Fruit fly (Drosophila melanogaster) whole organism, embryonic: Measurements from ENCODE around the gene CG11997.

Experiments used
- Abd-B ChIP-seq: fragments of 200-800 bp; sonication (Bioruptor generic); optimal IDR thresholded peaks from 2 replicates; lab custom pipeline; 2018; ENCODE audit warnings: missing biosample characterization, mild to moderate bottlenecking, missing genetic modification characterization, moderate library complexity
- Antp ChIP-seq: fragments of 200-800 bp; sonication (Bioruptor generic); optimal IDR thresholded peaks from 3 replicates; lab custom pipeline; 2016; ENCODE audit warnings: missing biosample characterization, missing genetic modification characterization
- Atf6 ChIP-seq: fragments of 200-800 bp; sonication (Bioruptor generic); IDR thresholded peaks from 2 replicates; pipeline ENCODE4 v1.3.6; 2022; ENCODE audit warnings: missing biosample characterization, missing genetic modification characterization
- Blimp-1 ChIP-seq: fragments of 200-800 bp; sonication (Bioruptor generic); optimal IDR thresholded peaks from 3 replicates; lab custom pipeline; 2018; ENCODE audit warnings: missing biosample characterization, missing genetic modification characterization, mild to moderate bottlenecking, moderate library complexity, missing genetic modification reagents
- CG10321 ChIP-seq: fragments of 200-800 bp; sonication (Bioruptor generic); IDR thresholded peaks from 2 replicates; pipeline ENCODE4 v1.3.6; 2022; ENCODE audit warnings: missing biosample characterization, missing genetic modification characterization
- CG10654 ChIP-seq: fragments of 200-800 bp; sonication (Bioruptor generic); optimal IDR thresholded peaks from 2 replicates; lab custom pipeline; 2016; ENCODE audit warnings: missing biosample characterization, missing genetic modification characterization
- CG11504 ChIP-seq: fragments of 200-800 bp; sonication (Bioruptor generic); optimal IDR thresholded peaks from 3 replicates; lab custom pipeline; 2019; ENCODE audit warnings: missing biosample characterization, mild to moderate bottlenecking, missing genetic modification characterization, moderate library complexity
- CG16815 ChIP-seq: fragments of 200-800 bp; sonication (Bioruptor generic); optimal IDR thresholded peaks from 3 replicates; lab custom pipeline; 2017; ENCODE audit warnings: missing biosample characterization, mild to moderate bottlenecking, missing genetic modification characterization
- CG18262 ChIP-seq: fragments of 200-800 bp; optimal IDR thresholded peaks from 3 replicates; lab custom pipeline; 2019; ENCODE audit warnings: missing biosample characterization, mild to moderate bottlenecking, missing genetic modification characterization, moderate library complexity
- CG2199 ChIP-seq: fragments of 200-800 bp; sonication (Bioruptor generic); IDR thresholded peaks from 3 replicates; pipeline ENCODE4 v1.3.6; 2022; ENCODE audit warnings: missing biosample characterization, missing genetic modification characterization
- CG2202 ChIP-seq: fragments of 200-800 bp; sonication (Bioruptor generic); optimal IDR thresholded peaks from 2 replicates; lab custom pipeline; 2018; ENCODE audit warnings: missing biosample characterization, mild to moderate bottlenecking, missing genetic modification characterization
- CG2875 ChIP-seq: fragments of 200-800 bp; sonication (Bioruptor generic); optimal IDR thresholded peaks from 2 replicates; lab custom pipeline; 2017; ENCODE audit warnings: missing biosample characterization, mild to moderate bottlenecking, missing genetic modification characterization, missing genetic modification reagents
- CG32772 ChIP-seq: fragments of 200-800 bp; sonication (Bioruptor generic); IDR thresholded peaks from 2 replicates; pipeline ENCODE4 v1.3.6; 2022; ENCODE audit warnings: missing biosample characterization, missing genetic modification characterization
- CG3281 ChIP-seq: fragments of 200-800 bp; sonication (Bioruptor generic); optimal IDR thresholded peaks from 3 replicates; lab custom pipeline; 2017; ENCODE audit warnings: missing biosample characterization, mild to moderate bottlenecking, missing genetic modification characterization
- CG4404 ChIP-seq: fragments of 200-800 bp; sonication (Bioruptor generic); IDR thresholded peaks from 2 replicates; pipeline ENCODE4 v1.3.6; 2022; ENCODE audit warnings: missing biosample characterization, missing genetic modification characterization
- CG4820 ChIP-seq: fragments of 200-800 bp; sonication (Bioruptor generic); optimal IDR thresholded peaks from 3 replicates; lab custom pipeline; 2016; ENCODE audit warnings: missing biosample characterization, missing genetic modification characterization
- CG6813 ChIP-seq: fragments of 200-800 bp; sonication (Bioruptor generic); optimal IDR thresholded peaks from 2 replicates; lab custom pipeline; 2017; ENCODE audit warnings: missing biosample characterization, missing genetic modification characterization, mild to moderate bottlenecking, moderate library complexity, missing genetic modification reagents
- CG8290 ChIP-seq, 3 experiments: fragments of 200-800 bp; sonication (Bioruptor generic); optimal IDR thresholded peaks; 2 replicates each; lab custom pipeline; 2016 to 2019; ENCODE audit warnings: missing biosample characterization in 3 of 3, missing genetic modification characterization in 3 of 3, mild to moderate bottlenecking in 2 of 3, moderate library complexity in 1 of 3
- ERR ChIP-seq: fragments of 200-800 bp; sonication (Bioruptor generic); optimal IDR thresholded peaks from 2 replicates; lab custom pipeline; 2016; ENCODE audit warnings: missing biosample characterization, missing genetic modification characterization
- Fer2 ChIP-seq: fragments of 200-800 bp; sonication (Bioruptor generic); optimal IDR thresholded peaks from 2 replicates; lab custom pipeline; 2018; ENCODE audit warnings: missing biosample characterization, mild to moderate bottlenecking, missing genetic modification characterization, moderate library complexity
- HLHmδ ChIP-seq: fragments of 200-800 bp; sonication (Bioruptor generic); optimal IDR thresholded peaks from 2 replicates; lab custom pipeline; 2018; ENCODE audit warnings: missing biosample characterization, mild to moderate bottlenecking, missing genetic modification characterization, moderate library complexity
- Hr39 ChIP-seq: fragments of >200 bp; optimal IDR thresholded peaks from 2 replicates; lab custom pipeline; 2017
- Pdp1 ChIP-seq, 2 experiments: fragments of 200-800 bp; sonication (Bioruptor generic); optimal IDR thresholded peaks; 3 replicates each; lab custom pipeline; 2016; ENCODE audit warnings: missing biosample characterization in 2 of 2, missing genetic modification characterization in 2 of 2, mild to moderate bottlenecking in 1 of 2, moderate library complexity in 1 of 2
- ac ChIP-seq: fragments of 200-800 bp; sonication (Bioruptor generic); optimal IDR thresholded peaks from 3 replicates; lab custom pipeline; 2017; ENCODE audit warnings: missing biosample characterization, mild to moderate bottlenecking, missing genetic modification characterization
- ato ChIP-seq: fragments of 200-800 bp; sonication (Bioruptor generic); IDR thresholded peaks from 2 replicates; pipeline ENCODE4 v1.3.6; 2022; ENCODE audit warnings: missing biosample characterization, missing genetic modification characterization; ENCODE audit not compliant: partially characterized antibody
- chn ChIP-seq: fragments of 200-800 bp; sonication (Bioruptor generic); optimal IDR thresholded peaks from 2 replicates; lab custom pipeline; 2016; ENCODE audit warnings: missing biosample characterization, missing genetic modification characterization
- crp ChIP-seq, 2 experiments: fragments of 200-800 bp; sonication (Bioruptor generic); optimal IDR thresholded peaks; 2 replicates in 1 of 2; 3 replicates in 1 of 2; lab custom pipeline; 2017; ENCODE audit warnings: missing biosample characterization in 2 of 2, missing genetic modification characterization in 2 of 2, mild to moderate bottlenecking in 1 of 2, moderate library complexity in 1 of 2
- da ChIP-seq: fragments of 200-800 bp; sonication (Bioruptor generic); optimal IDR thresholded peaks from 2 replicates; lab custom pipeline; 2016; ENCODE audit warnings: missing biosample characterization, missing genetic modification characterization
- dan ChIP-seq: fragments of 200-800 bp; sonication (Bioruptor generic); IDR thresholded peaks from 2 replicates; pipeline ENCODE4 v1.3.6; 2022; ENCODE audit warnings: missing biosample characterization, missing genetic modification characterization
- esg ChIP-seq: fragments of 200-800 bp; sonication (Bioruptor generic); conservative IDR thresholded peaks from 2 replicates; pipeline ENCODE4 v1.3.6; 2022; ENCODE audit warnings: missing biosample characterization, missing genetic modification characterization
- fd102C ChIP-seq: fragments of 200-800 bp; sonication (Bioruptor generic); optimal IDR thresholded peaks from 2 replicates; lab custom pipeline; 2018; ENCODE audit warnings: missing biosample characterization, mild to moderate bottlenecking, missing genetic modification characterization, moderate library complexity
- fd3F ChIP-seq: fragments of 200-800 bp; sonication (Bioruptor generic); optimal IDR thresholded peaks from 2 replicates; lab custom pipeline; 2018; ENCODE audit warnings: missing biosample characterization, mild to moderate bottlenecking, missing genetic modification characterization, moderate library complexity
- ftz-f1 ChIP-seq: fragments of 200-800 bp; sonication (Bioruptor generic); optimal IDR thresholded peaks from 2 replicates; lab custom pipeline; 2016; ENCODE audit warnings: missing biosample characterization, missing genetic modification characterization
- gro ChIP-seq: fragments of 200-800 bp; sonication (Bioruptor generic); optimal IDR thresholded peaks from 2 replicates; lab custom pipeline; 2016; ENCODE audit warnings: missing biosample characterization, missing genetic modification characterization
- otp ChIP-seq: fragments of 200-800 bp; sonication (Bioruptor generic); IDR thresholded peaks from 3 replicates; pipeline ENCODE4, ENCODE4 v1.3.6; 2022; ENCODE audit warnings: missing biosample characterization, missing genetic modification characterization
- pfk ChIP-seq: fragments of 200-800 bp; sonication (Bioruptor generic); optimal IDR thresholded peaks from 2 replicates; lab custom pipeline; 2018; ENCODE audit warnings: missing biosample characterization, mild to moderate bottlenecking, missing genetic modification characterization, moderate library complexity
- sd ChIP-seq: fragments of 200-800 bp; sonication (Bioruptor generic); optimal IDR thresholded peaks from 3 replicates; lab custom pipeline; 2018; ENCODE audit warnings: missing biosample characterization, mild to moderate bottlenecking, missing genetic modification characterization, moderate library complexity
- sim ChIP-seq: fragments of 200-800 bp; sonication (Bioruptor generic); IDR thresholded peaks from 2 replicates; pipeline ENCODE4 v1.3.6; 2022; ENCODE audit warnings: missing biosample characterization, missing genetic modification characterization
- slou ChIP-seq: fragments of 200-800 bp; sonication (Bioruptor generic); optimal IDR thresholded peaks from 3 replicates; lab custom pipeline; 2016; ENCODE audit warnings: missing biosample characterization, missing genetic modification characterization
- sna ChIP-seq: fragments of 200-800 bp; sonication (Bioruptor generic); IDR thresholded peaks from 2 replicates; pipeline ENCODE4 v1.3.6; 2022; ENCODE audit warnings: missing biosample characterization, missing genetic modification characterization; ENCODE audit not compliant: partially characterized antibody
- ssp ChIP-seq: fragments of 200-800 bp; sonication (Bioruptor generic); IDR thresholded peaks from 2 replicates; pipeline ENCODE4 v1.3.6; 2022; ENCODE audit warnings: missing biosample characterization, missing genetic modification characterization
- sug ChIP-seq: fragments of 200-800 bp; optimal IDR thresholded peaks from 2 replicates; lab custom pipeline; 2019; ENCODE audit warnings: missing biosample characterization, mild to moderate bottlenecking, missing genetic modification characterization, moderate library complexity
- tna ChIP-seq: fragments of 200-800 bp; sonication (Bioruptor generic); IDR thresholded peaks from 2 replicates; pipeline ENCODE4 v1.3.6; 2022; ENCODE audit warnings: missing biosample characterization, missing genetic modification characterization; ENCODE audit not compliant: partially characterized antibody
- twi ChIP-seq: fragments of 200-800 bp; optimal IDR thresholded peaks from 2 replicates; lab custom pipeline; 2019; ENCODE audit warnings: missing biosample characterization, mild to moderate bottlenecking, missing genetic modification characterization, moderate library complexity
- vfl ChIP-seq: fragments of 200-800 bp; sonication (Bioruptor generic); optimal IDR thresholded peaks from 2 replicates; lab custom pipeline; 2016; ENCODE audit warnings: missing biosample characterization, missing genetic modification characterization
- z ChIP-seq: fragments of 200-800 bp; sonication (Bioruptor generic); IDR thresholded peaks from 3 replicates; pipeline ENCODE4 v1.3.6; 2022; ENCODE audit warnings: missing biosample characterization, missing genetic modification characterization
- zen2 ChIP-seq: fragments of 200-800 bp; sonication (Bioruptor generic); IDR thresholded peaks from 3 replicates; pipeline ENCODE4 v1.3.6; 2022; ENCODE audit warnings: missing biosample characterization, missing genetic modification characterization; ENCODE audit not compliant: partially characterized antibody

The CG11997 gene

dm6 chr3R:9140914-9141313, 36.4 kb upstream of the CG11997 start:
- TF ChIP-seq slou (GFP tag; lab: Kevin White, UChicago), result no peak
- peak in 1 of 2 experiments; percentile 92 for TF ChIP-seq Pdp1 (GFP tag; optimal IDR thresholded peaks at IDR 0.05; lab: Kevin White, UChicago)
- peak; percentile 53 for TF ChIP-seq sd (tag; lab: Kevin White, UChicago)

DNA sequence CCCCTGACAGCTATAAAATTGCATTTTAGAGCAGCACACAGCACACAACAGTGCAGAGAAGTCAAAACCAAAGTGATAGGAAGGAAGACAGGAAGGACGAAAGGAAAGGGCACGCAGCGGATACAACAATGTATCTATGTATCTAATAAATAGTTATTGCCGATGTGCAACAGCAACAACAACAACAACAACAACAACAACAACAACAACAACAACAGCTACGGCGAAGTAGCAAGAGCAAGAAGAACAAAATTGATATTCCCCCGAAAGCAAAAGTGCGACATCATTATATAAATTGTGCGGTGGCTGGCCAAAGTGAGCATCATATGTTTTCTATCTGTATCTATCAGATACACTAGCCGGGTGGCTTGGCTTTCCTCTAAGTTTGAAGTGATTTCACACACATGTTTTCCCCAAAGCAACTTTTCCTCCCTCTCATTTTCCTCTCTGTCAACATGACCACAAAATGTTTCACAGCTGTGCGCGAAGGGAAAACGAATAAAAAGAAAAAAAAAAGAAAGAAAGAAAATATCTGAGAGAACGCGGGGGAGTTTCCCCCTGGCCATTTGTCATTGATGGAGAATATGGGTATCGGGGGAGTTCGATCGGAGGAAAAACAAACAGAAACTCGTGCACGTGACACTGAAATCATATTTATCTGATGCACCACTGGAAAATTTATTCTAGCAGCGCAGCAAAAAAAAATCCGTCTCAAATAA, 33.2 kb upstream of the CG11997 start:
- TF ChIP-seq gro (GFP tag; lab: Kevin White, UChicago) (no peak), fd102C (GFP tag; lab: Kevin White, UChicago) (no peak), sna (no peak), CG10321 (GFP tag; lab: Robert Waterston, UW) (no peak), ato (GFP tag; lab: Robert Waterston, UW) (no peak), zen2 (GFP tag; lab: Robert Waterston, UW) (no peak; the same call in 2 of the 3 replicates), Abd-B (GFP tag; lab: Kevin White, UChicago) (no peak), CG3281 (no peak), dan (GFP tag; lab: Robert Waterston, UW) (no peak), z (no peak), Antp (no peak), ERR (no peak), chn (GFP tag; lab: Kevin White, UChicago) (no peak), Atf6 (GFP tag; lab: Robert Waterston, UW) (no peak), HLHmδ (GFP tag; lab: Kevin White, UChicago) (no peak), CG32772 (GFP tag; lab: Robert Waterston, UW) (peak; percentile 53), Hr39 (lab: Kevin White, UChicago) (no peak), CG8290 (GFP tag; optimal IDR thresholded peaks at IDR 0.05; lab: Kevin White, UChicago) (no peak), CG8290 (tag; optimal IDR thresholded peaks at IDR 0.05; lab: Kevin White, UChicago) (no peak), CG4404 (GFP tag; lab: Robert Waterston, UW) (no peak), sug (tag; lab: Kevin White, UChicago) (no peak), CG11504 (tag; lab: Kevin White, UChicago) (peak; percentile 7), CG6813 (no peak), esg (no peak), otp (GFP tag; lab: Robert Waterston, UW) (no peak), crp (GFP tag; optimal IDR thresholded peaks at IDR 0.05; lab: Kevin White, UChicago) (peak in 1 of 2 experiments; percentile 9), Blimp-1 (peak; percentile 38), Fer2 (tag; lab: Kevin White, UChicago) (no peak), CG2202 (tag; lab: Kevin White, UChicago) (no peak), CG2199 (peak; percentile 65; the same call in 1 of the 3 replicates), da (peak; percentile 64), pfk (GFP tag; lab: Kevin White, UChicago) (no peak), ftz-f1 (GFP tag; lab: Kevin White, UChicago) (no peak), twi (tag; lab: Kevin White, UChicago) (peak; percentile 97), CG18262 (tag; lab: Kevin White, UChicago) (no peak), sim (no peak), vfl (GFP tag; lab: Kevin White, UChicago) (no peak), CG16815 (GFP tag; lab: Kevin White, UChicago) (no peak), ac (GFP tag; lab: Kevin White, UChicago) (no peak), tna (no peak), CG4820 (no peak), CG10654 (GFP tag; lab: Kevin White, UChicago) (no peak), CG2875 (GFP tag; lab: Kevin White, UChicago) (no peak), fd3F (GFP tag; lab: Kevin White, UChicago) (no peak), ssp (no peak)
